Fruit fly (Drosophila melanogaster): Measurements from ENCODE around the gene Hira.

Hira gene

DNA sequence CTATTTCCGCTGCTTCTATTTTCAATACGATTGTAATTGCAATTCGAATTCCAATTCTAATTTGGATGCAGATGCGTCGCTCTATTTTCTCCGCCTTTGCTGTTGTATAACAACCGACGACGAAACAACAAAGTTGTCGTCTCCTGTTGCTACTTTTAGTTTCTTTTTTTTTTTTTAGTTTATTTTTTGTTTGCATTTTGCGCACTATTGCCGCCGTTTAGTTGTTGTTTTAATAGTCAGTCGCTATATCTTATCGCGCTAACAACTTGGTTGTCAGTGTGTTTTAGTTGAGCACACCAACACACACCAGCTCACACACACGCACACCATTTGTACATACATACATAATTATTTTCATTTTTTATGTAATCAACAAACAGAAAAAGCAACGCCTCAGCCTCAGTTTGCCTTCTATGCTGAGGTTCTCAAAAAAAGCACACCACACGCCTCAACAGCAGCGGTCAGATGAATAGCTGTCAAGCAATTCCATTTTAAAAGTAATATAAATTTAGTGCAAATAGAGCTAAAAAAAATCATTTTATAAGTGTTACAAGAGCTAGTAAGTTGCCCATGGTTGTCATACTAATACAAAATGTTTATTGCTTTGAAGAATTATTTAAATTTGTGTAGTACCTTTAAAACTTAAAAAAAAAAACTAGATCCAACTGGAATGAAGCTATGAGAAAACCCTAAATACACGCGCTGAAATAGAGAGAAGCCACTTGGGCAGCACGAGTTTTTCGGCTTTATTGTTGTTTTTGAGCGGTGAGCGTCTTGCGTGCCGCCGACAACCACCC, 20.4 kb upstream of the Hira start (continued):
- TF ChIP-seq CG4424 (GFP tag; optimal IDR thresholded peaks at IDR 0.05) (peak; percentile 65), tx (GFP tag; optimal IDR thresholded peaks at IDR 0.05) (peak; percentile 32), Ada2b (GFP tag; IDR thresholded peaks at IDR 0.05) (peak; percentile 53; the same call in 1 of the 2 replicates), scrt (GFP tag; optimal IDR thresholded peaks at IDR 0.05) (peak; percentile 76), bbx (GFP tag; IDR thresholded peaks at IDR 0.05; ENCODE audit: partially characterized antibody) (no peak), CG7745 (tag; optimal IDR thresholded peaks at IDR 0.05) (no peak), da (GFP tag; optimal IDR thresholded peaks at IDR 0.05) (no peak), CG10321 (GFP tag; IDR thresholded peaks at IDR 0.05) (0 out of 2 replicates have a peak, but pooled peaks have one; percentile 27), CG31441 (GFP tag; IDR thresholded peaks at IDR 0.05) (peak; percentile 82), chinmo (GFP tag; IDR thresholded peaks at IDR 0.05; ENCODE audit: partially characterized antibody) (peak; percentile 82; the same call in 3 of the 4 replicates), CG12769 (tag; optimal IDR thresholded peaks at IDR 0.05) (peak; percentile 58), gcm2 (GFP tag; optimal IDR thresholded peaks at IDR 0.05) (peak; percentile 36), CG11696 (GFP tag; IDR thresholded peaks at IDR 0.05) (peak; percentile 95), sob (GFP tag; IDR thresholded peaks at IDR 0.05) (peak; percentile 56; the same call in 1 of the 2 replicates), CG12391 (tag; optimal IDR thresholded peaks at IDR 0.05) (peak; percentile 77), CG11085 (GFP tag; IDR thresholded peaks at IDR 0.05) (peak; percentile 43; the same call in 1 of the 2 replicates), CG15011 (GFP tag; optimal IDR thresholded peaks at IDR 0.05) (peak; percentile 71), kay (GFP tag; optimal IDR thresholded peaks at IDR 0.05) (no peak), Fer2 (tag; optimal IDR thresholded peaks at IDR 0.05) (peak; percentile 67), Dip3 (GFP tag; optimal IDR thresholded peaks at IDR 0.05) (peak; percentile 64), unpg (GFP tag; optimal IDR thresholded peaks at IDR 0.05) (peak; percentile 84), CG2712 (tag; optimal IDR thresholded peaks at IDR 0.05) (peak; percentile 76), ttk (GFP tag; IDR thresholded peaks at IDR 0.05) (peak; percentile 29), Side (GFP tag; optimal IDR thresholded peaks at IDR 0.05) (peak; percentile 21), wdn (GFP tag; IDR thresholded peaks at IDR 0.05) (no peak; the same call in 1 of the 2 replicates), Usf (GFP tag; optimal IDR thresholded peaks at IDR 0.05) (peak; percentile 43), bigmax (GFP tag; optimal IDR thresholded peaks at IDR 0.05) (peak; percentile 22), lmd (GFP tag; IDR thresholded peaks at IDR 0.05) (peak; percentile 77), CG30020 (tag; optimal IDR thresholded peaks at IDR 0.05) (no peak), cg (GFP tag; optimal IDR thresholded peaks at IDR 0.05) (peak; percentile 56), az2 (GFP tag; optimal IDR thresholded peaks at IDR 0.05) (peak; percentile 57), CG34376 (GFP tag; optimal IDR thresholded peaks at IDR 0.05) (peak; percentile 72), tin (GFP tag; optimal IDR thresholded peaks at IDR 0.05) (peak; percentile 39), CG32772 (GFP tag; IDR thresholded peaks at IDR 0.05) (peak; percentile 69), CG11093 (GFP tag; IDR thresholded peaks at IDR 0.05) (peak; percentile 54; the same call in 1 of the 3 replicates), Mrtf (GFP tag; IDR thresholded peaks at IDR 0.05) (peak; percentile 30; the same call in 1 of the 3 replicates), CG10366 (GFP tag; IDR thresholded peaks at IDR 0.05) (peak; percentile 53), CG15696 (tag; optimal IDR thresholded peaks at IDR 0.05) (peak; percentile 32), CG34422 (GFP tag; IDR thresholded peaks at IDR 0.05) (peak; percentile 66; the same call in 1 of the 3 replicates), Atf6 (GFP tag; IDR thresholded peaks at IDR 0.05) (peak; percentile 78), CG8359 (GFP tag; optimal IDR thresholded peaks at IDR 0.05; ENCODE audit: borderline replicate concordance) (no peak), CG13287 (GFP tag; IDR thresholded peaks at IDR 0.05; ENCODE audit: partially characterized antibody) (no peak), Drgx (GFP tag; IDR thresholded peaks at IDR 0.05) (peak; percentile 28), tap (tag; optimal IDR thresholded peaks at IDR 0.05) (peak; percentile 67), CG11560 (tag; IDR thresholded peaks at IDR 0.05) (no peak), Bgb (GFP tag; IDR thresholded peaks at IDR 0.05; ENCODE audit: partially characterized antibody) (no peak), CG32767 (GFP tag; IDR thresholded peaks at IDR 0.05) (peak; percentile 72), CG13894 (tag; optimal IDR thresholded peaks at IDR 0.05) (peak; percentile 86), CG7372 (GFP tag; IDR thresholded peaks at IDR 0.05) (peak; percentile 46; the same call in 1 of the 2 replicates)
